Fruit fly (Drosophila melanogaster) S2 (cell line): ENCODE data around the gene CG5071.

Experiments
- CG8478 ChIP-seq: fragments of >200 bp; optimal IDR thresholded peaks from 2 replicates; lab custom pipeline; 2018
- CTCF ChIP-seq, 2 experiments: fragments of >200 bp; optimal IDR thresholded peaks; 2 replicates each; lab custom pipeline; 2018

DNA sequence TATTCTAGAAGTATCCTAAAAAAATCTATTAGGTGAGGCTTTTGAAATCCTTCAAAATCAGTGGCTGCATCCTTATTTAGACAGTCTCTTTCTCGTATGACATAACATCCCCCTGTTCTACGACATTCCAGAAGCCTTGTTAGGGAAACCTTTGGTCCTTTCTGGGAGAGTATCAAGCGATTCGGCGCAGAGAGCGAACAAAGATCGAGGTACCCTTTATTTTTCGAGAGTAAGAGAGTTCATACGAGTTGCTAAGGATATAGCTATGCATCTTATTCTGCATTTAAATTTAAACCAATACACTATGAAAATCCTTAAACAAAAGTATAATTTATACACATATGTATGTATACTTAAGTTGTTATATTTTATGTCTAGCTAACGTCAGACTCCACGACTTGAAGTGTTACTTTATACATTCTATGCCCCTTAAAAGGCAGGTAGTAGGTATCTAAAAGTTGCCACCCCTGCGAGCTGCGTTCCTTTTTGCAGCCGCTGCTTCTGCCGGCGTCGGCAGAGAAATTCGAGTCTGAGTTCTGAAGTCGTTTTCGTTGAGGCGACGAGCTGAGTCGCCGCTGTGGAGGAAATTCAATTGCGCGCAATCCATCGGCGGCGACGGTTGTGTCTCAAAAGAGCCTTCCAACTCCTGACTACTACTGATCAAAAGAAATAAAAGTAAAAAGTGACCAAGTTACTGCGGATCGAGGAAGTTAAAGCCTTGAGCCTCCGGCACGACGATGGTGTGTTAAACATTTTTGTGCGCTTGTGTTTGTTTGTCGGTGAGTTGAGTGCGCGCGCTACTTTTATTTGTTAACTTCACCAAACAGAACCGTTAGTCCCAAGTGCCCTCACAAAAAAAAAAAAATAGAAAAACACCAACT is 19.3 kb downstream of the CG5071 start, which contains the start of gene jigr1:
- TF ChIP-seq CTCF (optimal IDR thresholded peaks at IDR 0.05; lab: Kevin White, UChicago): no peak
- TF ChIP-seq CG8478: no peak
